Fruit fly (Drosophila melanogaster): Measurements from ENCODE around the gene CG43740.

DNA sequence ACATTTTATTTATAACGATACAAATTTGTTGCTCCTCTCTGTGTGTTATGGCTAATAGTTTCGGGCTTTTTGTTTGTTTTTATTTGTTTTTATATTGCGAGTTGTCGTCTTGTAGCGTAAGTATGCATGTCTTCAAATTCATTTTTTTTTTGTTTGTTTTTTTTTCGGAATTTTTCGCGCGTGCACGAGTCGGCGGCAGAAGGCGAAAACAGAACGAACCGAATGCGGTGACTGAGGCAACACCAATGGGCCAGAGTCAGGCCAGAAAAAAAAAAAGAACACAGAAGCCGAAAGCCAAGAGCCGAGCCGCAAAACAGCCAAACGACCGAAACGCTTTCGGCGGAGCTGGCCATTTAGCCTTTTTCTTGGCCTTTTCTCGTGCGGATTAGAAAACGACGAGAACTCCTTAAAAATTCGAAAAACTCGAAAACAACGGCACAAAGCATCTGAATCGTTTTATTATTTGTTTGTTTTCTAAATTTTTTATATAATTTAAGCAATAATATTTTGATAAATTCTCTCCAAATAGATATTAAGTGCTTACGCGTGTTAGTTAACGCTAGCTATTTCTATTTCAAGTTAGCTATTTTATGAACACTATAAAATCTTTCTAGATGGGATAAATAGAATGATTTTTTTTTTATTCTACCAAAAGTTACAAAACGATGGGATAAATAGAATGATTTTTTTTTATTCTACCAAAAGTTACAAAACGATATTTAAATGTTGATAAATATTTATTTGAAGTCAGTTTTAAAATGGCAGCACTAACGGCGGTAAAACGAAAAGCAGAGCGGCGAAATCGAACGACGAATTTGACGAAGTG is 43.3 kb upstream of the CG43740 start:
- TF ChIP-seq CG42726 (GFP tag; IDR thresholded peaks at IDR 0.05; ENCODE audit: partially characterized antibody) (no peak), Hr78 (GFP tag; optimal IDR thresholded peaks at IDR 0.05) (no peak), Jarid2 (GFP tag; optimal IDR thresholded peaks at IDR 0.05) (no peak)

Data from whole organism, embryonic.